Fruit fly (Drosophila melanogaster) whole organism, prepupa: ENCODE data around the gene GatB.

Experiments used
- CG3919 ChIP-seq: fragments of 200-800 bp; sonication (Bioruptor generic); optimal IDR thresholded peaks from 3 replicates; lab custom pipeline; 2016; ENCODE audit warnings: missing biosample characterization, missing genetic modification characterization
- CG6808 ChIP-seq: fragments of 200-800 bp; sonication (Bioruptor generic); optimal IDR thresholded peaks from 3 replicates; lab custom pipeline; 2017; ENCODE audit warnings: missing biosample characterization, missing genetic modification characterization, mild to moderate bottlenecking, moderate library complexity, missing genetic modification reagents
- CG8632 ChIP-seq: fragments of 200-800 bp; sonication (Bioruptor generic); optimal IDR thresholded peaks from 3 replicates; lab custom pipeline; 2016; ENCODE audit warnings: missing biosample characterization, missing genetic modification characterization
- Lpt ChIP-seq: fragments of 200-800 bp; sonication (Bioruptor generic); optimal IDR thresholded peaks from 3 replicates; lab custom pipeline; 2016; ENCODE audit warnings: missing biosample characterization, missing genetic modification characterization
- OdsH ChIP-seq: fragments of 200-800 bp; sonication (Bioruptor generic); optimal IDR thresholded peaks from 3 replicates; lab custom pipeline; 2016; ENCODE audit warnings: missing biosample characterization, missing genetic modification characterization
- Sox15 ChIP-seq: fragments of 200-800 bp; sonication (Bioruptor generic); optimal IDR thresholded peaks from 3 replicates; lab custom pipeline; 2016; ENCODE audit warnings: missing biosample characterization, missing genetic modification characterization
- acj6 ChIP-seq: fragments of 200-800 bp; sonication (Bioruptor generic); optimal IDR thresholded peaks from 3 replicates; lab custom pipeline; 2016; ENCODE audit warnings: missing biosample characterization, missing genetic modification characterization
- pdm3 ChIP-seq: fragments of 200-800 bp; sonication (Bioruptor generic); optimal IDR thresholded peaks from 3 replicates; lab custom pipeline; 2016; ENCODE audit warnings: missing biosample characterization, missing genetic modification characterization

- TF ChIP-seq OdsH (GFP tag; lab: Kevin White, UChicago) (no peak), acj6 (GFP tag; lab: Kevin White, UChicago) (no peak), pdm3 (GFP tag; lab: Kevin White, UChicago) (no peak), CG3919 (no peak), CG8632 (GFP tag; lab: Kevin White, UChicago) (no peak), Lpt (GFP tag; lab: Kevin White, UChicago) (no peak), Sox15 (GFP tag; lab: Kevin White, UChicago) (no peak), CG6808 (GFP tag; lab: Kevin White, UChicago) (no peak)
Measured at dm6 chr3R:24113070-24113385, 17.0 kb downstream of the GatB start, which contains the start of gene Root.
